Worm (Caenorhabditis elegans): Measurements from ENCODE around the gene R166.2.

ce11 chrII:10557206-10557574, 19.7 kb upstream of the R166.2 start:
- no peak for TF ChIP-seq sem-2 (GFP tag; optimal IDR thresholded peaks at IDR 0.05)
- TF ChIP-seq ces-1 (GFP tag; optimal IDR thresholded peaks at IDR 0.05) = no peak
- no peak for TF ChIP-seq nhr-12 (tag; optimal IDR thresholded peaks at IDR 0.05)
- TF ChIP-seq nhr-237 (tag; optimal IDR thresholded peaks at IDR 0.05) = no peak
- no peak for TF ChIP-seq mep-1 (tag; optimal IDR thresholded peaks at IDR 0.05)
